Worm (Caenorhabditis elegans): Measurements from ENCODE around the gene rpl-6.

Gene rpl-6

DNA sequence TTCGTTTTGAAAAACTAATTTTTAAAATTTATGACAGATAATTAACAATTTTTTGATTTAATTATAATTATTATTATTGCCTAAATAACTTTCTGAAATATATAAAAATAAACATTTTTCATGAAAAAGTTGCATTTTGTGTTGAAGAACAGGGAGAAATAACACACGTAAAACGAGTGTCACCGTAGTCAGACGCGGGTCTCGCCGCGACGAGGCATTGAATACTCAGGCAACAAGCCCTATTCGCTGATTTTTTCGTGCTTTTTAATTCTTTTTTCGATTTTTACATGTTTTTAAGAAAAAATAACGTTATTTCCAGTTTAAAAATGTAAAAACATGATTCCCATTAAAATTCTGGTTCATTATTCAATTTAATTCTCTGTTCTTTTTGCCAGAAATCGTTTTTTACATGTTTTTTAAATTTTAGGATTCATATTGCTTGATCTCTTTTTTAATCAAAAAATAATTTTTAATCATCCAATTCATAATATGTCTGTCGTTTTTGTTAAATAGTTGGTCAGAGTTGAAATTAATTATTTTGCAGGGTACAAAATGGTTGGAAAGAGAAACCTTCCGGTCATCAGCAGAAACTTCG is at the start of gene rpl-6 (continued):
- no peak for TF ChIP-seq aptf-2 (GFP tag; conservative IDR thresholded peaks at IDR 0.05)
- TF ChIP-seq repo-1 (tag; optimal IDR thresholded peaks at IDR 0.05): no peak
- TF ChIP-seq Y95B8A.8 (GFP tag; IDR thresholded peaks at IDR 0.05): 0 out of 2 replicates have a peak, but pooled peaks have one; percentile 19
- TF ChIP-seq T26A5.8 (tag; optimal IDR thresholded peaks at IDR 0.05): no peak
- peak; percentile 8 for TF ChIP-seq K12H6.12 (tag; optimal IDR thresholded peaks at IDR 0.05)
- peak; percentile 80 for TF ChIP-seq pha-4 (tag; optimal IDR thresholded peaks at IDR 0.05)
- peak; percentile 35 for TF ChIP-seq dpl-1 (GFP tag; optimal IDR thresholded peaks at IDR 0.05)
- TF ChIP-seq attf-5 (GFP tag; optimal IDR thresholded peaks at IDR 0.05): peak; percentile 64
- TF ChIP-seq nhr-90 (tag; optimal IDR thresholded peaks at IDR 0.05): no peak
- no peak for TF ChIP-seq B0261.1 (tag; optimal IDR thresholded peaks at IDR 0.05)
- TF ChIP-seq bed-1 (GFP tag; IDR thresholded peaks at IDR 0.05): no peak
- TF ChIP-seq snpc-1.1 (tag; optimal IDR thresholded peaks at IDR 0.05; ENCODE audit: insufficient read depth): peak; percentile 37
- peak; percentile 65 for TF ChIP-seq ZK185.1 (tag; optimal IDR thresholded peaks at IDR 0.05; ENCODE audit: poor library complexity, severe bottlenecking)
- no peak for TF ChIP-seq hmg-20 (GFP tag; IDR thresholded peaks at IDR 0.05)
- peak; percentile 76 for TF ChIP-seq snpc-1.3 (tag; optimal IDR thresholded peaks at IDR 0.05; ENCODE audit: insufficient read depth)
- no peak for TF ChIP-seq snpc-4 (GFP tag; optimal IDR thresholded peaks at IDR 0.05)
- peak; percentile 49 to 76 (median 62) for TF ChIP-seq snpc-4 (tag; optimal IDR thresholded peaks at IDR 0.05)
- TF ChIP-seq let-607 (tag; optimal IDR thresholded peaks at IDR 0.05): peak in 1 of 2 experiments; percentile 42
- peak; percentile 47 for TF ChIP-seq F49E8.2 (tag; optimal IDR thresholded peaks at IDR 0.05; ENCODE audit: insufficient read depth)
- no peak for TF ChIP-seq ceh-79 (tag; optimal IDR thresholded peaks at IDR 0.05)
- no peak for TF ChIP-seq hsf-1 (GFP tag; IDR thresholded peaks at IDR 0.05)
- peak; percentile 72 for TF ChIP-seq pbrm-1 (GFP tag; IDR thresholded peaks at IDR 0.05)
- TF ChIP-seq rcor-1 (GFP tag; IDR thresholded peaks at IDR 0.05): peak; percentile 73
- TF ChIP-seq unc-130 (GFP tag; optimal IDR thresholded peaks at IDR 0.05): no peak
- TF ChIP-seq lir-1 (GFP tag; conservative IDR thresholded peaks at IDR 0.05): peak; percentile 28; the same call in 1 of the 2 replicates
- peak; percentile 2 for TF ChIP-seq ama-1 (optimal IDR thresholded peaks at IDR 0.05)
- TF ChIP-seq ama-1 (GFP tag; optimal IDR thresholded peaks at IDR 0.05): peak in 1 of 2 experiments; percentile 29
- no peak for TF ChIP-seq ztf-6 (GFP tag; IDR thresholded peaks at IDR 0.05)
- peak; percentile 81 for TF ChIP-seq mcd-1 (GFP tag; IDR thresholded peaks at IDR 0.05)
- TF ChIP-seq F23B12.7 (tag; optimal IDR thresholded peaks at IDR 0.05; ENCODE audit: insufficient read depth): peak; percentile 79

ce11 chrIII:7158709-7159108 is 49.5 kb upstream of the rpl-6 start, which contains the start of gene nuo-4:
nuo-4 (minus strand) TSS chrIII:7158809.
- TF ChIP-seq madf-3 (GFP tag; IDR thresholded peaks at IDR 0.05): peak; percentile 73; the same call in 1 of the 2 replicates
- no peak for TF ChIP-seq hsf-1 (GFP tag; IDR thresholded peaks at IDR 0.05)

DNA sequence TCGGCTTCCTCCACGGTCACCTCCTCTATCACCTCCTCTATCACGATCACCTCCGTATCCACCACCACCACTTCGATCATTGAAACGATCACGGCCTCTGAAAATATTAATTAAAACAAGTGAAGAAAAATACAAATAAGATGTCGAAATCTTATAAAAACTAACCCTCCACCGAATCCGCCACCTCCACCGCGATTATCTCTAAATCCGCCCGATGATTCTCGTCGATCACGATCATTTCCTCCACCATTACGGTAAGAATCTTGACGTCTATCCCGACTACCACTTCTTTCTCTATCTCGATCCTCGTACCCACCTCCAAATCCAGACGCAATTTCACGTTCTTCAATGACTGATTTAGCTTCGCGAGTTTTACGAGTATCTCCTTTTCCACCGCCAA is 49.0 kb upstream of the rpl-6 start:
- TF ChIP-seq akir-1 (GFP tag; optimal IDR thresholded peaks at IDR 0.05) (no peak), hrde-1 (tag; optimal IDR thresholded peaks at IDR 0.05; ENCODE audit: borderline replicate concordance) (no peak), F57C9.4 (tag; optimal IDR thresholded peaks at IDR 0.05) (no peak), K12H6.12 (tag; optimal IDR thresholded peaks at IDR 0.05) (no peak)

Data from whole organism, young adult.